1 worm cellular context compared by ENCODE assay signal in the genomic region with DNA sequence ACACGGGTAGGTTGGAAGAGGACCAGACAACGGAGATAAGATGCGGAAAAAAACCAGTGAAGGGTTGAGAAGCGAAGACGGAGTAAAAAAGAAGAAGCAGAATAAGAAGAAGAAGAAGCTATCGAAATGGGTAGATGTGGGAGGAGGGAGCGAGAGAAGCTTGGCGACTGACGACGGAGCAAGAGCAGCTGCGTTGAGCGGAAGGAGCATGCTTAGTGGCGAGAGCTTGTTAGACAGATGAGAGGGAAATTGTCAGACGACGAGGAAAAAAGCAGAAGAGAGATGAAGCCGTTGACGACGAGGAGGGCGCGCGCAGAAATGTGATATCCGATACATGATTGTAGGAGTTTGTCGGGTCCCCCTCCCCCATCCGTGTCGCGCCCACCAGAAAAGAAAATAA.
TF ChIP-seq lines count a peak whose summit lies in the region.

No protein-coding gene starts in this region.

TF ChIP-seq in whole organism, L1 larva, 84 proteins besides CTCF, POLR2A, EP300 and RAD21 (continued from another document):
- TF ChIP-seq efl-1 (optimal IDR thresholded peaks at IDR 0.05; lab: Kevin White, UChicago) (peak; percentile 27 to 30), efl-1 (GFP tag; optimal IDR thresholded peaks at IDR 0.05 in 1 of 2; lab: Kevin White, UChicago) (no peak), lir-3 (tag; optimal IDR thresholded peaks at IDR 0.05; lab: Kevin White, UChicago; ENCODE audit: poor library complexity) (no peak), ceh-8 (GFP tag; optimal IDR thresholded peaks at IDR 0.05; lab: Kevin White, UChicago) (no peak), ceh-82 (tag; optimal IDR thresholded peaks at IDR 0.05; lab: Kevin White, UChicago) (peak; percentile 50 to 68 (median 57)), C04F5.9 (tag; optimal IDR thresholded peaks at IDR 0.05; lab: Kevin White, UChicago) (no peak), fkh-8 (tag; optimal IDR thresholded peaks at IDR 0.05; lab: Kevin White, UChicago) (peak; percentile 74), rnt-1 (tag; optimal IDR thresholded peaks at IDR 0.05; lab: Kevin White, UChicago) (peak; percentile 46), snpc-4 (tag; optimal IDR thresholded peaks at IDR 0.05; lab: Kevin White, UChicago) (no peak), lsy-2 (tag; optimal IDR thresholded peaks at IDR 0.05; lab: Kevin White, UChicago) (peak in 1 of 2 experiments; percentile 62), mab-9 (GFP tag; IDR thresholded peaks at IDR 0.05; lab: Robert Waterston, UW) (no peak), irx-1 (tag; optimal IDR thresholded peaks at IDR 0.05; lab: Kevin White, UChicago) (peak; percentile 67), tlp-1 (tag; optimal IDR thresholded peaks at IDR 0.05; lab: Kevin White, UChicago) (no peak), elt-2 (tag; optimal IDR thresholded peaks at IDR 0.05; lab: Kevin White, UChicago) (no peak), nhr-20 (tag; optimal IDR thresholded peaks at IDR 0.05; lab: Kevin White, UChicago) (peak; percentile 35), nhr-12 (tag; optimal IDR thresholded peaks at IDR 0.05; lab: Kevin White, UChicago) (no peak), xbp-1 (tag; optimal IDR thresholded peaks at IDR 0.05; lab: Kevin White, UChicago) (peak; percentile 43), tbx-2 (tag; optimal IDR thresholded peaks at IDR 0.05; lab: Kevin White, UChicago) (peak; percentile 74), C34B4.2 (tag; optimal IDR thresholded peaks at IDR 0.05; lab: Kevin White, UChicago) (no peak), ceh-88 (GFP tag; IDR thresholded peaks at IDR 0.05; lab: Robert Waterston, UW) (no peak), sup-37 (GFP tag; optimal IDR thresholded peaks at IDR 0.05; lab: Kevin White, UChicago) (no peak), nhr-28 (tag; optimal IDR thresholded peaks at IDR 0.05; lab: Kevin White, UChicago) (no peak), lin-15B (tag; optimal IDR thresholded peaks at IDR 0.05; lab: Kevin White, UChicago) (no peak), F16B12.6 (tag; optimal IDR thresholded peaks at IDR 0.05; lab: Kevin White, UChicago) (no peak), mdl-1 (tag; optimal IDR thresholded peaks at IDR 0.05; lab: Kevin White, UChicago) (no peak), ama-1 (optimal IDR thresholded peaks at IDR 0.05; lab: Kevin White, UChicago) (no peak), nhr-90 (tag; optimal IDR thresholded peaks at IDR 0.05; lab: Kevin White, UChicago; ENCODE audit: poor library complexity) (no peak), elt-3 (tag; optimal IDR thresholded peaks at IDR 0.05; lab: Kevin White, UChicago) (no peak), egl-13 (tag; optimal IDR thresholded peaks at IDR 0.05; lab: Kevin White, UChicago) (peak; percentile 17), zip-4 (GFP tag; optimal IDR thresholded peaks at IDR 0.05; lab: Kevin White, UChicago) (no peak), C16A3.4 (tag; optimal IDR thresholded peaks at IDR 0.05; lab: Kevin White, UChicago) (no peak)
TF ChIP-seq in whole organism, L1 larva: peak in this region for 26.
